Worm (Caenorhabditis elegans) whole organism, mixed stage, embryonic: ENCODE measurements around the gene set-28.

Experiments
- ceh-43 ChIP-seq: fragments of 200-800 bp; sonication (Bioruptor generic); optimal IDR thresholded peaks from 2 replicates; lab custom pipeline; 2018; ENCODE audit warnings: mild to moderate bottlenecking, missing genetic modification characterization, moderate library complexity, missing compliant biosample characterization
- ceh-83 ChIP-seq: fragments of 200-800 bp; sonication (Bioruptor generic); optimal IDR thresholded peaks from 2 replicates; lab custom pipeline; 2018; ENCODE audit warnings: mild to moderate bottlenecking, missing genetic modification characterization, missing compliant biosample characterization
- ces-1 ChIP-seq: fragments of 150-350 bp; optimal IDR thresholded peaks from 2 replicates; lab custom pipeline; 2014; ENCODE audit warnings: missing biosample characterization, missing genetic modification reagents, missing genetic modification characterization
- drap-1 ChIP-seq: fragments of 200-800 bp; sonication (Bioruptor generic); optimal IDR thresholded peaks from 3 replicates; lab custom pipeline; 2018; ENCODE audit warnings: mild to moderate bottlenecking, missing genetic modification characterization, missing compliant biosample characterization
- elt-3 ChIP-seq: fragments of 150-350 bp; optimal IDR thresholded peaks from 2 replicates; lab custom pipeline; 2014; ENCODE audit warnings: missing biosample characterization, missing genetic modification characterization
- flh-1 ChIP-seq: fragments of 200-800 bp; sonication (Bioruptor generic); optimal IDR thresholded peaks from 2 replicates; lab custom pipeline; 2018; ENCODE audit warnings: mild to moderate bottlenecking, missing genetic modification characterization, moderate library complexity, missing compliant biosample characterization
- lin-32 ChIP-seq: fragments of 200-800 bp; sonication (Bioruptor generic); optimal IDR thresholded peaks from 2 replicates; lab custom pipeline; 2018; ENCODE audit warnings: mild to moderate bottlenecking, missing genetic modification characterization, missing compliant biosample characterization
- mep-1 ChIP-seq: fragments of 150-350 bp; optimal IDR thresholded peaks from 2 replicates; lab custom pipeline; 2017; ENCODE audit warnings: missing biosample characterization, missing genetic modification reagents, missing genetic modification characterization, inconsistent platforms
- nhr-12 ChIP-seq: fragments of 150-350 bp; optimal IDR thresholded peaks from 2 replicates; lab custom pipeline; 2014; ENCODE audit warnings: missing biosample characterization, missing genetic modification characterization
- nhr-237 ChIP-seq: fragments of 150-350 bp; optimal IDR thresholded peaks from 2 replicates; lab custom pipeline; 2014; ENCODE audit warnings: missing biosample characterization, missing genetic modification characterization
- sptf-1 ChIP-seq: sonication (generic microtip); optimal IDR thresholded peaks from 2 replicates; lab custom pipeline; 2017; ENCODE audit warnings: mild to moderate bottlenecking, missing genetic modification characterization, moderate library complexity, missing compliant biosample characterization
- unc-120 ChIP-seq: sonication (generic microtip); optimal IDR thresholded peaks from 2 replicates; lab custom pipeline; 2017; ENCODE audit warnings: missing genetic modification characterization, missing compliant biosample characterization; ENCODE audit not compliant: poor library complexity, severe bottlenecking
- unc-39 ChIP-seq: fragments of 150-350 bp; optimal IDR thresholded peaks from 2 replicates; lab custom pipeline; 2014; ENCODE audit warnings: missing biosample characterization, missing genetic modification characterization
- unc-62 ChIP-seq: fragments of 150-350 bp; optimal IDR thresholded peaks from 2 replicates; lab custom pipeline; 2014; ENCODE audit warnings: missing biosample characterization, missing genetic modification reagents, missing genetic modification characterization

DNA sequence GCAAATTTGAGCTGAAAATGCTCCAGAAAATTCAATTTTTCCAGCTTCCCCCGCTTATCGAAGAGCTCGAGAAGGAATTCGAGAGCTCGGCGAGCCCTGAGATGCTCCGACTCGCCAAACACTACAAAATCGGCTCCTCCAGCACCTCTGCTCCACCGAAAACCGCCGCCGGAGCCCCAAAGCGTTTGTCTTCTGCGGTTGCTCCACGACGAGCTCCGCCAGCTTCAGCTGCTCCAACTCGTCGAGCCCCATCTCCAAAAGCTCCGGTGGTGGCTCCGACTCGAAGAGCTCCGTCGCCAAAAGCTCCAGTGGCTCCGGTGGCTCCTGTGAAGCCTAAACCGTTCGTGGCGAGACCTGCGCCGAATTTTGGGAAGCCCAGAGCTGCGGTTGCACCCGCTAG, 19.0 kb downstream of the set-28 start:
- no peak for TF ChIP-seq nhr-237 (tag; lab: Kevin White, UChicago)
- no peak for TF ChIP-seq ceh-43
- no peak for TF ChIP-seq flh-1 (GFP tag; lab: Kevin White, UChicago)
- TF ChIP-seq nhr-12 (tag; lab: Kevin White, UChicago) = no peak
- no peak for TF ChIP-seq ces-1
- TF ChIP-seq unc-120 (tag; lab: Kevin White, UChicago) = no peak
- TF ChIP-seq sptf-1 (tag; lab: Kevin White, UChicago) = no peak
- TF ChIP-seq elt-3 (tag; lab: Kevin White, UChicago) = no peak
- TF ChIP-seq unc-39 (tag; lab: Kevin White, UChicago) = no peak
- no peak for TF ChIP-seq unc-62 (GFP tag; lab: Kevin White, UChicago)
- no peak for TF ChIP-seq ceh-83
- TF ChIP-seq mep-1 = no peak
- TF ChIP-seq lin-32 = no peak
- no peak for TF ChIP-seq drap-1
